Fruit fly (Drosophila melanogaster) whole organism, embryonic: Measurements from ENCODE around the gene CG3165.
A peak's percentile ranks its signal among the peaks of the same experiment; 100 is the strongest.

Experiments used
- Aef1 ChIP-seq: fragments of 200-800 bp; sonication (Bioruptor generic); IDR thresholded peaks from 3 replicates; pipeline ENCODE4 v1.3.6; 2022; ENCODE audit warnings: missing biosample characterization, missing genetic modification characterization
- Asciz ChIP-seq: fragments of 200-800 bp; sonication (Bioruptor generic); optimal IDR thresholded peaks from 2 replicates; lab custom pipeline; 2017; ENCODE audit warnings: missing biosample characterization, mild to moderate bottlenecking, missing genetic modification characterization, missing genetic modification reagents
- Bteb2 ChIP-seq: fragments of 200-800 bp; sonication (Bioruptor generic); optimal IDR thresholded peaks from 2 replicates; lab custom pipeline; 2016; ENCODE audit warnings: missing biosample characterization, missing genetic modification characterization
- CG10267 ChIP-seq: fragments of 200-800 bp; sonication (Bioruptor generic); optimal IDR thresholded peaks from 2 replicates; lab custom pipeline; 2018; ENCODE audit warnings: missing biosample characterization, mild to moderate bottlenecking, missing genetic modification characterization, moderate library complexity
- CG10274 ChIP-seq: fragments of 200-800 bp; sonication (Bioruptor generic); optimal IDR thresholded peaks from 3 replicates; lab custom pipeline; 2017; ENCODE audit warnings: missing biosample characterization, mild to moderate bottlenecking, missing genetic modification characterization
- CG12104 ChIP-seq: fragments of 200-800 bp; sonication (Bioruptor generic); optimal IDR thresholded peaks from 3 replicates; lab custom pipeline; 2016; ENCODE audit warnings: missing biosample characterization, missing genetic modification characterization
- CG12744 ChIP-seq: fragments of 200-800 bp; sonication (Bioruptor generic); optimal IDR thresholded peaks from 2 replicates; lab custom pipeline; 2016; ENCODE audit warnings: missing biosample characterization, missing genetic modification characterization
- CG13424 ChIP-seq: fragments of 200-800 bp; sonication (Bioruptor generic); optimal IDR thresholded peaks from 2 replicates; lab custom pipeline; 2019; ENCODE audit warnings: missing biosample characterization, mild to moderate bottlenecking, missing genetic modification characterization, moderate library complexity
- CG15269 ChIP-seq: fragments of 200-800 bp; sonication (Bioruptor generic); optimal IDR thresholded peaks from 2 replicates; lab custom pipeline; 2018; ENCODE audit warnings: missing biosample characterization, mild to moderate bottlenecking, missing genetic modification characterization, moderate library complexity
- CG1602 ChIP-seq: fragments of 200-800 bp; sonication (Bioruptor generic); optimal IDR thresholded peaks from 3 replicates; lab custom pipeline; 2016; ENCODE audit warnings: missing biosample characterization, missing genetic modification characterization
- CG18476 ChIP-seq: fragments of 200-800 bp; sonication (Bioruptor generic); optimal IDR thresholded peaks from 2 replicates; lab custom pipeline; 2016; ENCODE audit warnings: missing biosample characterization, mild to moderate bottlenecking, missing genetic modification characterization
- CG2120 ChIP-seq: fragments of 200-800 bp; sonication (Bioruptor generic); optimal IDR thresholded peaks from 3 replicates; lab custom pipeline; 2016; ENCODE audit warnings: missing biosample characterization, missing genetic modification characterization
- CG3407 ChIP-seq: fragments of 200-800 bp; sonication (Bioruptor generic); optimal IDR thresholded peaks from 2 replicates; lab custom pipeline; 2018; ENCODE audit warnings: missing biosample characterization, mild to moderate bottlenecking, missing genetic modification characterization
- CG34224 ChIP-seq: fragments of 200-800 bp; sonication (Bioruptor generic); IDR thresholded peaks from 3 replicates; pipeline ENCODE4 v1.3.6; 2022; ENCODE audit warnings: missing biosample characterization, missing genetic modification characterization; ENCODE audit not compliant: partially characterized antibody
- CG6791 ChIP-seq: fragments of 200-800 bp; sonication (Bioruptor generic); IDR thresholded peaks from 3 replicates; pipeline ENCODE4 v1.3.6; 2022; ENCODE audit warnings: missing biosample characterization, missing genetic modification characterization; ENCODE audit not compliant: partially characterized antibody
- CG6854 ChIP-seq: fragments of 200-800 bp; sonication (Bioruptor generic); optimal IDR thresholded peaks from 3 replicates; lab custom pipeline; 2017; ENCODE audit warnings: missing biosample characterization, mild to moderate bottlenecking, missing genetic modification characterization
- CG9797 ChIP-seq: fragments of 200-800 bp; sonication (Bioruptor generic); optimal IDR thresholded peaks from 3 replicates; lab custom pipeline; 2018; ENCODE audit warnings: missing biosample characterization, mild to moderate bottlenecking, missing genetic modification characterization
- Chrac-16 ChIP-seq: fragments of 200-800 bp; sonication (Bioruptor generic); optimal IDR thresholded peaks from 3 replicates; lab custom pipeline; 2016; ENCODE audit warnings: missing biosample characterization, missing genetic modification characterization
- Dll ChIP-seq: fragments of 200-800 bp; sonication (Bioruptor generic); IDR thresholded peaks from 4 replicates; pipeline ENCODE4 v1.3.6; 2022; ENCODE audit warnings: missing biosample characterization, missing genetic modification characterization; ENCODE audit not compliant: partially characterized antibody
- Doc3 ChIP-seq: fragments of 200-800 bp; sonication (Bioruptor generic); IDR thresholded peaks from 3 replicates; pipeline ENCODE4 v1.3.6; 2022; ENCODE audit warnings: missing biosample characterization, missing genetic modification characterization; ENCODE audit not compliant: partially characterized antibody
- Dref ChIP-seq: fragments of 200-800 bp; sonication (Bioruptor generic); IDR thresholded peaks from 2 replicates; pipeline ENCODE4 v1.3.6; 2022; ENCODE audit warnings: missing biosample characterization, missing genetic modification characterization
- Gsc ChIP-seq: fragments of 200-800 bp; sonication (Bioruptor generic); IDR thresholded peaks from 2 replicates; pipeline ENCODE4 v1.3.6; 2022; ENCODE audit warnings: missing biosample characterization, missing genetic modification characterization
- HmgD ChIP-seq: fragments of 200-800 bp; sonication (Bioruptor generic); optimal IDR thresholded peaks from 3 replicates; lab custom pipeline; 2016; ENCODE audit warnings: missing biosample characterization, missing genetic modification characterization
- HmgZ ChIP-seq: fragments of 200-800 bp; sonication (Bioruptor generic); optimal IDR thresholded peaks from 2 replicates; lab custom pipeline; 2018; ENCODE audit warnings: missing biosample characterization, mild to moderate bottlenecking, missing genetic modification characterization
- Hr39 ChIP-seq: fragments of >200 bp; optimal IDR thresholded peaks from 2 replicates; lab custom pipeline; 2017
- Kr ChIP-seq: fragments of 200-800 bp; sonication (Bioruptor generic); optimal IDR thresholded peaks from 2 replicates; lab custom pipeline; 2017; ENCODE audit warnings: missing biosample characterization, mild to moderate bottlenecking, missing genetic modification characterization
- Lpt ChIP-seq: fragments of >200 bp; optimal IDR thresholded peaks from 2 replicates; lab custom pipeline; 2018; ENCODE audit warnings: missing biosample characterization, missing genetic modification characterization
- Neu2 ChIP-seq: fragments of 200-800 bp; sonication (Bioruptor generic); optimal IDR thresholded peaks from 3 replicates; lab custom pipeline; 2016; ENCODE audit warnings: missing biosample characterization, missing genetic modification characterization, borderline replicate concordance
- Pdp1 ChIP-seq, 2 experiments: fragments of 200-800 bp; sonication (Bioruptor generic); optimal IDR thresholded peaks; 3 replicates each; lab custom pipeline; 2016; ENCODE audit warnings: missing biosample characterization in 2 of 2, missing genetic modification characterization in 2 of 2, mild to moderate bottlenecking in 1 of 2, moderate library complexity in 1 of 2
- Six4 ChIP-seq: fragments of 200-800 bp; sonication (Bioruptor generic); optimal IDR thresholded peaks from 2 replicates; lab custom pipeline; 2016; ENCODE audit warnings: missing biosample characterization, missing genetic modification characterization
- Sox102F ChIP-seq: fragments of 200-800 bp; sonication (Bioruptor generic); optimal IDR thresholded peaks from 2 replicates; lab custom pipeline; 2018; ENCODE audit warnings: missing biosample characterization, mild to moderate bottlenecking, missing genetic modification characterization, moderate library complexity
- Sry-δ ChIP-seq: fragments of 200-800 bp; sonication (Bioruptor generic); optimal IDR thresholded peaks from 2 replicates; lab custom pipeline; 2016; ENCODE audit warnings: missing biosample characterization, missing genetic modification characterization
- amos ChIP-seq: fragments of 200-800 bp; sonication (Bioruptor generic); IDR thresholded peaks from 2 replicates; pipeline ENCODE4 v1.3.6; 2022; ENCODE audit warnings: missing biosample characterization, missing genetic modification characterization; ENCODE audit not compliant: partially characterized antibody
- ap ChIP-seq: fragments of 200-800 bp; sonication (Bioruptor generic); IDR thresholded peaks from 2 replicates; pipeline ENCODE4 v1.3.6; 2022; ENCODE audit warnings: missing biosample characterization, missing genetic modification characterization
- cad ChIP-seq: fragments of >200 bp; optimal IDR thresholded peaks from 2 replicates; lab custom pipeline; 2017; ENCODE audit warnings: missing biosample characterization, missing genetic modification characterization
- caup ChIP-seq: fragments of 200-800 bp; sonication (Bioruptor generic); optimal IDR thresholded peaks from 3 replicates; lab custom pipeline; 2017; ENCODE audit warnings: missing biosample characterization, mild to moderate bottlenecking, missing genetic modification characterization, moderate library complexity; ENCODE audit not compliant: severe bottlenecking
- crp ChIP-seq, 2 experiments: fragments of 200-800 bp; sonication (Bioruptor generic); optimal IDR thresholded peaks; 2 replicates in 1 of 2; 3 replicates in 1 of 2; lab custom pipeline; 2017; ENCODE audit warnings: missing biosample characterization in 2 of 2, missing genetic modification characterization in 2 of 2, mild to moderate bottlenecking in 1 of 2, moderate library complexity in 1 of 2
- dati ChIP-seq: fragments of 200-800 bp; sonication (Bioruptor generic); IDR thresholded peaks from 2 replicates; pipeline ENCODE4 v1.3.6; 2022; ENCODE audit warnings: missing biosample characterization, missing genetic modification characterization
- dpn ChIP-seq, 2 experiments: fragments of 200-800 bp; sonication (Bioruptor generic); optimal IDR thresholded peaks; 3 replicates each; lab custom pipeline; 2016; ENCODE audit warnings: missing biosample characterization in 2 of 2, missing genetic modification characterization in 2 of 2
- fru ChIP-seq: fragments of >200 bp; optimal IDR thresholded peaks from 2 replicates; lab custom pipeline; 2017
- hb ChIP-seq: fragments of 200-800 bp; sonication (Bioruptor generic); IDR thresholded peaks from 3 replicates; pipeline ENCODE4 v1.3.6; 2022; ENCODE audit warnings: missing biosample characterization, missing genetic modification characterization; ENCODE audit not compliant: partially characterized antibody
- nmo ChIP-seq: fragments of 200-800 bp; sonication (Bioruptor generic); optimal IDR thresholded peaks from 2 replicates; lab custom pipeline; 2018; ENCODE audit warnings: missing biosample characterization, mild to moderate bottlenecking, missing genetic modification characterization, moderate library complexity
- pb ChIP-seq: fragments of 200-800 bp; sonication (Bioruptor generic); optimal IDR thresholded peaks from 3 replicates; lab custom pipeline; 2016; ENCODE audit warnings: missing biosample characterization, missing genetic modification characterization
- peb ChIP-seq: fragments of 200-800 bp; sonication (Bioruptor generic); IDR thresholded peaks from 2 replicates; pipeline ENCODE4 v1.3.6; 2022; ENCODE audit warnings: missing biosample characterization, missing genetic modification characterization
- ro ChIP-seq: fragments of 200-800 bp; sonication (Bioruptor generic); IDR thresholded peaks from 2 replicates; pipeline ENCODE4 v1.3.6; 2022; ENCODE audit warnings: missing biosample characterization, missing genetic modification characterization
- sens-2 ChIP-seq: fragments of 200-800 bp; sonication (Bioruptor generic); IDR thresholded peaks from 2 replicates; pipeline ENCODE4 v1.3.6; 2022; ENCODE audit warnings: missing biosample characterization, missing genetic modification characterization
- sisA ChIP-seq: fragments of 200-800 bp; sonication (Bioruptor generic); IDR thresholded peaks from 2 replicates; pipeline ENCODE4 v1.3.6; 2022; ENCODE audit warnings: missing biosample characterization, missing genetic modification characterization
- sna ChIP-seq: fragments of 200-800 bp; sonication (Bioruptor generic); IDR thresholded peaks from 2 replicates; pipeline ENCODE4 v1.3.6; 2022; ENCODE audit warnings: missing biosample characterization, missing genetic modification characterization; ENCODE audit not compliant: partially characterized antibody
- stc ChIP-seq: fragments of 200-800 bp; sonication (Bioruptor generic); IDR thresholded peaks from 2 replicates; pipeline ENCODE4 v1.3.6; 2022; ENCODE audit warnings: missing biosample characterization, missing genetic modification characterization
- tup ChIP-seq: fragments of 200-800 bp; sonication (Bioruptor generic); optimal IDR thresholded peaks from 2 replicates; lab custom pipeline; 2016; ENCODE audit warnings: missing biosample characterization, mild to moderate bottlenecking, missing genetic modification characterization, moderate library complexity
- vnd ChIP-seq: fragments of 200-800 bp; sonication (Bioruptor generic); IDR thresholded peaks from 3 replicates; pipeline ENCODE4 v1.3.6; 2022; ENCODE audit warnings: missing biosample characterization, missing genetic modification characterization; ENCODE audit not compliant: partially characterized antibody

The CG3165 gene

DNA sequence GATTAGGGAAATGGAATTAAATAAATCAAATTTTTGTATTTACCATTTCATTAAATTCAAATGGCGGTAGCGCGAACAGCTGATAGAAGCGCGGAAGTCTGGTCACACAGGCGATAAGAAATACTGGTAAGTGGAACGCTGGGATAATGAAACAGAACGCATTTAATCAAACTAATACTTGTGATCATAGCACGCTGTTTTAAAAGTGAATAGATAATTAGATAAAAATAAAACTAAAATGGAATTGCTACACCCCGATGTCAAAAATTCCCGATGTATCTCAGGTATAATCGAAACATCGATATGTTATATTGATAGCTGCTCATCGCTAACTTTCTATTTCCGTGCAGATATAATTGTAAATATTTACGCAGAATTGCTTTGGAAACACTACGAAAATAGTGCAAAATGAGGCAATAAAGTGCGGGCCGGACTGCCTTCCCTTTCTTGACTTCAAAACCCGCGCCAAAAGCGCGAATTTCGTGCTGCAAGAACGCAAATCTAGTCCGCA is 15.8 kb downstream of the CG3165 start, which contains the start of the genes okr and CG3558:
TSS of gene okr (minus strand) at position 96 of the 511 bp plus-strand sequence.
TSS of gene CG3558 (plus strand) at position 207 of the 511 bp plus-strand sequence.
- no peak for TF ChIP-seq stc (GFP tag; lab: Robert Waterston, UW)
- no peak for TF ChIP-seq sisA (GFP tag; lab: Robert Waterston, UW)
- TF ChIP-seq Asciz (GFP tag; lab: Kevin White, UChicago) = no peak
- no peak for TF ChIP-seq HmgZ (tag; lab: Kevin White, UChicago)
- peak; percentile 94 for TF ChIP-seq CG34224
- TF ChIP-seq Dll (GFP tag; lab: Robert Waterston, UW) = peak; percentile 93
- TF ChIP-seq Gsc = no peak
- TF ChIP-seq dpn (GFP tag; optimal IDR thresholded peaks at IDR 0.05; lab: Kevin White, UChicago) = no peak
- TF ChIP-seq CG9797 (GFP tag; lab: Kevin White, UChicago) = peak; percentile 83
- peak; percentile 66; the same call in 2 of the 3 replicates for TF ChIP-seq hb (GFP tag; lab: Robert Waterston, UW)
- TF ChIP-seq vnd (GFP tag; lab: Robert Waterston, UW) = peak; percentile 76
- TF ChIP-seq CG6791 (GFP tag; lab: Robert Waterston, UW) = peak; percentile 73
- no peak for TF ChIP-seq Neu2 (GFP tag; lab: Kevin White, UChicago)
- TF ChIP-seq sens-2 (GFP tag; lab: Robert Waterston, UW) = no peak
- peak; percentile 23 for TF ChIP-seq CG2120 (GFP tag; lab: Kevin White, UChicago)
- no peak for TF ChIP-seq cad
- peak in 1 of 2 experiments; percentile 1 for TF ChIP-seq Pdp1 (GFP tag; optimal IDR thresholded peaks at IDR 0.05; lab: Kevin White, UChicago)
- TF ChIP-seq CG6854 (GFP tag; lab: Kevin White, UChicago) = no peak
- no peak for TF ChIP-seq Chrac-16 (GFP tag; lab: Kevin White, UChicago)
- TF ChIP-seq CG12744 (GFP tag; lab: Kevin White, UChicago) = no peak
- TF ChIP-seq pb (GFP tag; lab: Kevin White, UChicago) = no peak
- TF ChIP-seq sna (GFP tag; lab: Robert Waterston, UW) = peak; percentile 77
- TF ChIP-seq peb (GFP tag; lab: Robert Waterston, UW) = no peak
- no peak for TF ChIP-seq Lpt
- TF ChIP-seq CG15269 = no peak
- no peak for TF ChIP-seq CG3407 (GFP tag; lab: Kevin White, UChicago)
- TF ChIP-seq CG13424 (tag; lab: Kevin White, UChicago) = no peak
- peak; percentile 54 for TF ChIP-seq CG10267 (tag; lab: Kevin White, UChicago)
- no peak for TF ChIP-seq Aef1 (GFP tag; lab: Robert Waterston, UW)
- TF ChIP-seq Doc3 (GFP tag; lab: Robert Waterston, UW) = peak; percentile 86
- no peak for TF ChIP-seq HmgD (GFP tag; lab: Kevin White, UChicago)
- no peak for TF ChIP-seq Sox102F (GFP tag; lab: Kevin White, UChicago)
- no peak for TF ChIP-seq Kr (GFP tag; lab: Kevin White, UChicago)
- no peak for TF ChIP-seq fru (lab: Kevin White, UChicago)
- TF ChIP-seq dati = no peak
- peak; percentile 39 for TF ChIP-seq nmo
- no peak for TF ChIP-seq Hr39
- TF ChIP-seq amos (GFP tag; lab: Robert Waterston, UW) = peak; percentile 83
- peak; percentile 72 for TF ChIP-seq Dref
- no peak for TF ChIP-seq ro (GFP tag; lab: Robert Waterston, UW)
- TF ChIP-seq Sry-δ = peak; percentile 89
- TF ChIP-seq Bteb2 (GFP tag; lab: Kevin White, UChicago) = peak; percentile 32
- no peak for TF ChIP-seq CG10274
- no peak for TF ChIP-seq CG12104
- no peak for TF ChIP-seq tup
- TF ChIP-seq CG1602 = no peak
- TF ChIP-seq caup (GFP tag; lab: Kevin White, UChicago) = no peak
- TF ChIP-seq crp (GFP tag; optimal IDR thresholded peaks at IDR 0.05; lab: Kevin White, UChicago) = peak; percentile 70 to 95
- TF ChIP-seq CG18476 (GFP tag; lab: Kevin White, UChicago) = no peak
- no peak for TF ChIP-seq ap (GFP tag; lab: Robert Waterston, UW)
- no peak for TF ChIP-seq Six4
